Fruit fly (Drosophila melanogaster) whole organism, embryonic: ENCODE results near the gene CG11655.

Experiments
- CG10462 ChIP-seq: fragments of 200-800 bp; sonication (Bioruptor generic); optimal IDR thresholded peaks from 2 replicates; lab custom pipeline; 2016; ENCODE audit warnings: missing biosample characterization, missing genetic modification characterization
- CG7372 ChIP-seq: fragments of 200-800 bp; sonication (Bioruptor generic); IDR thresholded peaks from 2 replicates; pipeline ENCODE4 v1.3.6; 2022; ENCODE audit warnings: missing biosample characterization, missing genetic modification characterization
- CG7839 ChIP-seq: fragments of 200-800 bp; sonication (Bioruptor generic); optimal IDR thresholded peaks from 3 replicates; lab custom pipeline; 2018; ENCODE audit warnings: missing biosample characterization, mild to moderate bottlenecking, missing genetic modification characterization, moderate library complexity
- CG9437 ChIP-seq: fragments of 200-800 bp; sonication (Bioruptor generic); optimal IDR thresholded peaks from 2 replicates; lab custom pipeline; 2018; ENCODE audit warnings: missing biosample characterization, mild to moderate bottlenecking, missing genetic modification characterization
- Dll ChIP-seq: fragments of 200-800 bp; sonication (Bioruptor generic); IDR thresholded peaks from 4 replicates; pipeline ENCODE4 v1.3.6; 2022; ENCODE audit warnings: missing biosample characterization, missing genetic modification characterization; ENCODE audit not compliant: partially characterized antibody
- cato ChIP-seq: fragments of 200-800 bp; sonication (Bioruptor generic); optimal IDR thresholded peaks from 2 replicates; lab custom pipeline; 2016; ENCODE audit warnings: missing biosample characterization, missing genetic modification characterization, borderline replicate concordance
- da ChIP-seq: fragments of 200-800 bp; sonication (Bioruptor generic); optimal IDR thresholded peaks from 2 replicates; lab custom pipeline; 2016; ENCODE audit warnings: missing biosample characterization, missing genetic modification characterization
- zfh2 ChIP-seq: fragments of 200-800 bp; sonication (Bioruptor generic); optimal IDR thresholded peaks from 2 replicates; lab custom pipeline; 2016; ENCODE audit warnings: missing biosample characterization, missing genetic modification characterization

dm6 chrX:15449490-15450326, 3.6 kb upstream of the CG11655 start, which contains the start of the genes Scamp and Ahcy:
- TF ChIP-seq zfh2 (GFP tag; lab: Kevin White, UChicago) (no peak), CG9437 (GFP tag; lab: Kevin White, UChicago) (peak; percentile 14), cato (GFP tag; lab: Kevin White, UChicago) (no peak), Dll (GFP tag; lab: Robert Waterston, UW) (peak; percentile 57; the same call in 2 of the 4 replicates), CG7372 (GFP tag; lab: Robert Waterston, UW) (no peak), CG10462 (GFP tag; lab: Kevin White, UChicago) (no peak), CG7839 (tag; lab: Kevin White, UChicago) (no peak), da (no peak)
